Fruit fly (Drosophila melanogaster): ENCODE data around the gene CG7054.
A peak's percentile ranks its signal among the peaks of the same experiment; 100 is the strongest.

CG7054 gene

dm6 chr3R:22423996-22424395, 40.8 kb upstream of the CG7054 start (continued):
- TF ChIP-seq CG10631 (GFP tag; optimal IDR thresholded peaks at IDR 0.05) (peak; percentile 52), fd85E (GFP tag; optimal IDR thresholded peaks at IDR 0.05) (no peak), pdm3 (GFP tag; optimal IDR thresholded peaks at IDR 0.05) (peak; percentile 53), CG6854 (GFP tag; optimal IDR thresholded peaks at IDR 0.05) (peak; percentile 15), CG9139 (GFP tag; optimal IDR thresholded peaks at IDR 0.05) (no peak), CG6276 (GFP tag; optimal IDR thresholded peaks at IDR 0.05) (no peak), CG8632 (GFP tag; optimal IDR thresholded peaks at IDR 0.05) (peak; percentile 63), Ets21C (GFP tag; optimal IDR thresholded peaks at IDR 0.05) (no peak), net (GFP tag; optimal IDR thresholded peaks at IDR 0.05) (peak; percentile 34), Smox (GFP tag; optimal IDR thresholded peaks at IDR 0.05) (peak; percentile 61), Sox14 (GFP tag; optimal IDR thresholded peaks at IDR 0.05) (peak; percentile 66), vri (GFP tag; optimal IDR thresholded peaks at IDR 0.05) (no peak), CG11762 (GFP tag; optimal IDR thresholded peaks at IDR 0.05; ENCODE audit: insufficient read depth) (no peak), esn (GFP tag; optimal IDR thresholded peaks at IDR 0.05) (peak; percentile 80), CG16779 (tag; optimal IDR thresholded peaks at IDR 0.05) (no peak), Eip78C (GFP tag) (peak; percentile 92), Sox102F (GFP tag; optimal IDR thresholded peaks at IDR 0.05) (peak; percentile 67), CG7368 (GFP tag; optimal IDR thresholded peaks at IDR 0.05) (peak; percentile 10), CG8119 (GFP tag; IDR thresholded peaks at IDR 0.05) (0 out of 3 replicates have a peak, but pooled peaks have one; percentile 30), CG10669 (GFP tag; optimal IDR thresholded peaks at IDR 0.05) (peak; percentile 45), Hr39 (GFP tag; optimal IDR thresholded peaks at IDR 0.05) (peak; percentile 34), Hr4 (GFP tag; optimal IDR thresholded peaks at IDR 0.05) (no peak), CG1621 (tag; optimal IDR thresholded peaks at IDR 0.05) (peak; percentile 1), CG11294 (GFP tag; IDR thresholded peaks at IDR 0.05) (no peak)

dm6 chr3R:22424602-22425190, 40.1 kb upstream of the CG7054 start, which contains the start of gene pinta:
Gene pinta (minus strand): TSS chr3R:22424929.
- no peak for TF ChIP-seq Sox14 (GFP tag; optimal IDR thresholded peaks at IDR 0.05)
- TF ChIP-seq CG8319 (GFP tag; optimal IDR thresholded peaks at IDR 0.05), result peak; percentile 25
- TF ChIP-seq vri (GFP tag; optimal IDR thresholded peaks at IDR 0.05), result peak; percentile 84

dm6 chr3R:22432200-22432804, 32.5 kb upstream of the CG7054 start:
- TF ChIP-seq Hr39 (GFP tag; optimal IDR thresholded peaks at IDR 0.05) (no peak), svp (GFP tag) (peak; percentile 65)

dm6 chr3R:22436050-22436449, 28.7 kb upstream of the CG7054 start, which contains the start of gene CG13847:
Gene CG13847 (minus strand): TSS chr3R:22436150.
- TF ChIP-seq Sox15 (GFP tag; optimal IDR thresholded peaks at IDR 0.05), result no peak
- no peak for TF ChIP-seq Ets96B (tag; optimal IDR thresholded peaks at IDR 0.05)
- no peak for TF ChIP-seq CG6792 (GFP tag; optimal IDR thresholded peaks at IDR 0.05)
- TF ChIP-seq ss (GFP tag; optimal IDR thresholded peaks at IDR 0.05), result no peak
- TF ChIP-seq CG11294 (GFP tag; IDR thresholded peaks at IDR 0.05), result no peak
- no peak for TF ChIP-seq fd85E (GFP tag; optimal IDR thresholded peaks at IDR 0.05)

- TF ChIP-seq CG8632 (GFP tag; optimal IDR thresholded peaks at IDR 0.05) (no peak), Gug (GFP tag; IDR thresholded peaks at IDR 0.05) (no peak), CG6276 (GFP tag; optimal IDR thresholded peaks at IDR 0.05) (no peak), Smox (GFP tag; optimal IDR thresholded peaks at IDR 0.05) (no peak), svp (GFP tag) (no peak), dac (GFP tag; optimal IDR thresholded peaks at IDR 0.05) (no peak), CG8319 (GFP tag; optimal IDR thresholded peaks at IDR 0.05) (no peak), CG1621 (tag; optimal IDR thresholded peaks at IDR 0.05) (no peak), CG11902 (GFP tag; optimal IDR thresholded peaks at IDR 0.05) (no peak)
Measured at dm6 chr3R:22438301-22438700, 26.5 kb upstream of the CG7054 start.

Data from whole organism, prepupa.